Fruit fly (Drosophila melanogaster) whole organism, embryonic: Measurements from ENCODE around the gene nuf.
A peak's percentile ranks its signal among the peaks of the same experiment; 100 is the strongest.

Experiments used
- BtbVII ChIP-seq: fragments of 200-800 bp; sonication (Bioruptor generic); optimal IDR thresholded peaks from 3 replicates; lab custom pipeline; 2017; ENCODE audit warnings: missing biosample characterization, mild to moderate bottlenecking, missing genetic modification characterization
- CG10321 ChIP-seq: fragments of 200-800 bp; sonication (Bioruptor generic); IDR thresholded peaks from 2 replicates; pipeline ENCODE4 v1.3.6; 2022; ENCODE audit warnings: missing biosample characterization, missing genetic modification characterization
- CG10959 ChIP-seq: fragments of 200-800 bp; sonication (Bioruptor generic); IDR thresholded peaks from 2 replicates; pipeline ENCODE4 v1.3.6; 2022; ENCODE audit warnings: missing biosample characterization, missing genetic modification characterization
- CG12769 ChIP-seq: fragments of 200-800 bp; sonication (Bioruptor generic); optimal IDR thresholded peaks from 2 replicates; lab custom pipeline; 2019; ENCODE audit warnings: missing biosample characterization, mild to moderate bottlenecking, missing genetic modification characterization, moderate library complexity
- CG13775 ChIP-seq: fragments of 200-800 bp; sonication (Bioruptor generic); optimal IDR thresholded peaks from 3 replicates; lab custom pipeline; 2017; ENCODE audit warnings: missing biosample characterization, mild to moderate bottlenecking, missing genetic modification characterization
- CG13894 ChIP-seq: fragments of 200-800 bp; sonication (Bioruptor generic); optimal IDR thresholded peaks from 3 replicates; lab custom pipeline; 2018; ENCODE audit warnings: missing biosample characterization, mild to moderate bottlenecking, missing genetic modification characterization, moderate library complexity
- CG15269 ChIP-seq: fragments of 200-800 bp; sonication (Bioruptor generic); optimal IDR thresholded peaks from 2 replicates; lab custom pipeline; 2018; ENCODE audit warnings: missing biosample characterization, mild to moderate bottlenecking, missing genetic modification characterization, moderate library complexity
- CG1529 ChIP-seq: fragments of 200-800 bp; sonication (Bioruptor generic); optimal IDR thresholded peaks from 3 replicates; lab custom pipeline; 2018; ENCODE audit warnings: missing biosample characterization, missing genetic modification characterization
- CG16813 ChIP-seq: fragments of 200-800 bp; sonication (Bioruptor generic); IDR thresholded peaks from 3 replicates; pipeline ENCODE4 v1.3.6; 2022; ENCODE audit warnings: missing biosample characterization, missing genetic modification characterization; ENCODE audit not compliant: partially characterized antibody
- CG17568 ChIP-seq: fragments of 200-800 bp; sonication (Bioruptor generic); optimal IDR thresholded peaks from 2 replicates; lab custom pipeline; 2018; ENCODE audit warnings: missing biosample characterization, mild to moderate bottlenecking, missing genetic modification characterization, moderate library complexity
- CG18599 ChIP-seq: fragments of 200-800 bp; sonication (Bioruptor generic); optimal IDR thresholded peaks from 3 replicates; lab custom pipeline; 2017; ENCODE audit warnings: missing biosample characterization, missing genetic modification characterization, mild to moderate bottlenecking, moderate library complexity, missing genetic modification reagents
- CG2129 ChIP-seq: fragments of 200-800 bp; sonication (Bioruptor generic); IDR thresholded peaks from 2 replicates; pipeline ENCODE4 v1.3.6; 2022; ENCODE audit warnings: missing biosample characterization, missing genetic modification characterization; ENCODE audit not compliant: partially characterized antibody
- CG32767 ChIP-seq: fragments of 200-800 bp; sonication (Bioruptor generic); IDR thresholded peaks from 2 replicates; pipeline ENCODE4 v1.3.6; 2022; ENCODE audit warnings: missing biosample characterization, missing genetic modification characterization
- CG4360 ChIP-seq: fragments of 200-800 bp; sonication (Bioruptor generic); IDR thresholded peaks from 2 replicates; pipeline ENCODE4 v1.3.6; 2022; ENCODE audit warnings: missing biosample characterization, missing genetic modification characterization
- CG6175 ChIP-seq: fragments of 200-800 bp; sonication (Bioruptor generic); IDR thresholded peaks from 3 replicates; pipeline ENCODE4 v1.3.6; 2022; ENCODE audit warnings: missing biosample characterization, missing genetic modification characterization
- CG8924 ChIP-seq: fragments of 200-800 bp; optimal IDR thresholded peaks from 3 replicates; lab custom pipeline; 2019; ENCODE audit warnings: missing biosample characterization, mild to moderate bottlenecking, missing genetic modification characterization, moderate library complexity
- CHES-1-like ChIP-seq: fragments of 200-800 bp; sonication (Bioruptor generic); optimal IDR thresholded peaks from 2 replicates; lab custom pipeline; 2016; ENCODE audit warnings: missing biosample characterization, missing genetic modification characterization
- Camta ChIP-seq: fragments of 200-800 bp; sonication (Bioruptor generic); optimal IDR thresholded peaks from 2 replicates; lab custom pipeline; 2016; ENCODE audit warnings: missing biosample characterization, missing genetic modification characterization
- CoRest ChIP-seq: fragments of 200-800 bp; sonication (Bioruptor generic); optimal IDR thresholded peaks from 3 replicates; lab custom pipeline; 2018; ENCODE audit warnings: missing biosample characterization, mild to moderate bottlenecking, missing genetic modification characterization, moderate library complexity
- D ChIP-seq, 2 experiments: fragments of 200-800 bp in 1 of 2; fragments of >200 bp in 1 of 2; sonication (Bioruptor generic) in 1 of 2; optimal IDR thresholded peaks; 2 replicates in 1 of 2; 3 replicates in 1 of 2; lab custom pipeline; 2017; ENCODE audit warnings: mild to moderate bottlenecking in 1 of 2, missing biosample characterization in 1 of 2, missing genetic modification characterization in 1 of 2, missing genetic modification reagents in 1 of 2
- Dref ChIP-seq: fragments of 200-800 bp; sonication (Bioruptor generic); IDR thresholded peaks from 2 replicates; pipeline ENCODE4 v1.3.6; 2022; ENCODE audit warnings: missing biosample characterization, missing genetic modification characterization
- HLH3B ChIP-seq: fragments of 200-800 bp; sonication (Bioruptor generic); IDR thresholded peaks from 2 replicates; pipeline ENCODE4 v1.3.6; 2022; ENCODE audit warnings: missing biosample characterization, missing genetic modification characterization
- Hr78 ChIP-seq, 2 experiments: fragments of 200-800 bp in 1 of 2; fragments of >200 bp in 1 of 2; sonication (Bioruptor generic) in 1 of 2; optimal IDR thresholded peaks; 2 replicates each; lab custom pipeline; 2017 to 2019; ENCODE audit warnings: missing biosample characterization in 2 of 2, missing genetic modification characterization in 2 of 2, mild to moderate bottlenecking in 1 of 2, moderate library complexity in 1 of 2
- Kr ChIP-seq: fragments of 200-800 bp; sonication (Bioruptor generic); optimal IDR thresholded peaks from 2 replicates; lab custom pipeline; 2017; ENCODE audit warnings: missing biosample characterization, mild to moderate bottlenecking, missing genetic modification characterization
- Max ChIP-seq: fragments of 200-800 bp; sonication (Bioruptor generic); optimal IDR thresholded peaks from 2 replicates; lab custom pipeline; 2016; ENCODE audit warnings: missing biosample characterization, mild to moderate bottlenecking, missing genetic modification characterization
- Med ChIP-seq: fragments of 200-800 bp; sonication (Bioruptor generic); peaks from one replicate; lab custom pipeline; 2016; ENCODE audit warnings: missing biosample characterization, missing genetic modification characterization, mild to moderate bottlenecking, inconsistent platforms, moderate library complexity
- Nf-YC ChIP-seq: fragments of 200-800 bp; optimal IDR thresholded peaks from 3 replicates; lab custom pipeline; 2019; ENCODE audit warnings: missing biosample characterization, mild to moderate bottlenecking, missing genetic modification characterization, moderate library complexity
- Trl ChIP-seq, 3 experiments: fragments of >200 bp in 2 of 3; fragments of 200-800 bp in 1 of 3; sonication (Bioruptor generic) in 1 of 3; optimal IDR thresholded peaks; 2 replicates in 1 of 3; 3 replicates in 2 of 3; lab custom pipeline; 2016 to 2017; ENCODE audit warnings: missing biosample characterization in 1 of 3, missing genetic modification characterization in 1 of 3
- aop ChIP-seq: fragments of 200-800 bp; sonication (Bioruptor generic); IDR thresholded peaks from 2 replicates; pipeline ENCODE4 v1.3.6; 2022; ENCODE audit warnings: missing biosample characterization, missing genetic modification characterization
- ato ChIP-seq: fragments of 200-800 bp; sonication (Bioruptor generic); IDR thresholded peaks from 2 replicates; pipeline ENCODE4 v1.3.6; 2022; ENCODE audit warnings: missing biosample characterization, missing genetic modification characterization; ENCODE audit not compliant: partially characterized antibody
- az2 ChIP-seq: fragments of 200-800 bp; sonication (Bioruptor generic); optimal IDR thresholded peaks from 3 replicates; lab custom pipeline; 2016; ENCODE audit warnings: missing biosample characterization, missing genetic modification characterization
- bab2 ChIP-seq: fragments of 200-800 bp; sonication (Bioruptor generic); optimal IDR thresholded peaks from 2 replicates; lab custom pipeline; 2016; ENCODE audit warnings: missing biosample characterization, missing genetic modification characterization
- cato ChIP-seq: fragments of 200-800 bp; sonication (Bioruptor generic); optimal IDR thresholded peaks from 2 replicates; lab custom pipeline; 2016; ENCODE audit warnings: missing biosample characterization, missing genetic modification characterization, borderline replicate concordance
- chm ChIP-seq: fragments of 200-800 bp; sonication (Bioruptor generic); IDR thresholded peaks from 2 replicates; pipeline ENCODE4 v1.3.6; 2022; ENCODE audit warnings: missing biosample characterization, missing genetic modification characterization
- chn ChIP-seq: fragments of 200-800 bp; sonication (Bioruptor generic); optimal IDR thresholded peaks from 2 replicates; lab custom pipeline; 2016; ENCODE audit warnings: missing biosample characterization, missing genetic modification characterization
- danr ChIP-seq: fragments of 200-800 bp; sonication (Bioruptor generic); IDR thresholded peaks from 2 replicates; pipeline ENCODE4 v1.3.6; 2022; ENCODE audit warnings: missing biosample characterization, missing genetic modification characterization
- ewg ChIP-seq: fragments of 200-800 bp; sonication (Bioruptor generic); optimal IDR thresholded peaks from 3 replicates; lab custom pipeline; 2017; ENCODE audit warnings: mild to moderate bottlenecking, missing biosample characterization, missing genetic modification reagents, missing genetic modification characterization
- exex ChIP-seq: fragments of 200-800 bp; sonication (Bioruptor generic); optimal IDR thresholded peaks from 4 replicates; lab custom pipeline; 2018; ENCODE audit warnings: missing biosample characterization, mild to moderate bottlenecking, missing genetic modification characterization, moderate library complexity
- gce ChIP-seq: fragments of 200-800 bp; sonication (Bioruptor generic); IDR thresholded peaks from 3 replicates; pipeline ENCODE4 v1.3.6; 2022; ENCODE audit warnings: missing biosample characterization, missing genetic modification characterization
- grn ChIP-seq: fragments of 200-800 bp; sonication (Bioruptor generic); optimal IDR thresholded peaks from 3 replicates; lab custom pipeline; 2017; ENCODE audit warnings: missing biosample characterization, missing genetic modification characterization
- ham ChIP-seq: fragments of 200-800 bp; sonication (Bioruptor generic); IDR thresholded peaks from 2 replicates; pipeline ENCODE4 v1.3.6; 2022; ENCODE audit warnings: missing biosample characterization, missing genetic modification characterization
- hbn ChIP-seq: fragments of 200-800 bp; sonication (Bioruptor generic); IDR thresholded peaks from 2 replicates; pipeline ENCODE4 v1.3.6; 2022; ENCODE audit warnings: missing biosample characterization, missing genetic modification characterization; ENCODE audit not compliant: partially characterized antibody
- lilli ChIP-seq: fragments of 200-800 bp; sonication (Bioruptor generic); optimal IDR thresholded peaks from 3 replicates; lab custom pipeline; 2016; ENCODE audit warnings: missing biosample characterization, missing genetic modification characterization
- mirr ChIP-seq: fragments of 200-800 bp; sonication (Bioruptor generic); optimal IDR thresholded peaks from 3 replicates; lab custom pipeline; 2018; ENCODE audit warnings: missing biosample characterization, mild to moderate bottlenecking, missing genetic modification characterization
- ro ChIP-seq: fragments of 200-800 bp; sonication (Bioruptor generic); IDR thresholded peaks from 2 replicates; pipeline ENCODE4 v1.3.6; 2022; ENCODE audit warnings: missing biosample characterization, missing genetic modification characterization
- sd ChIP-seq: fragments of 200-800 bp; sonication (Bioruptor generic); optimal IDR thresholded peaks from 3 replicates; lab custom pipeline; 2018; ENCODE audit warnings: missing biosample characterization, mild to moderate bottlenecking, missing genetic modification characterization, moderate library complexity
- sens ChIP-seq: fragments of 200-800 bp; sonication (Bioruptor generic); peaks from one replicate; lab custom pipeline; 2016; ENCODE audit warnings: missing biosample characterization, missing genetic modification characterization
- seq ChIP-seq: fragments of 200-800 bp; sonication (Bioruptor generic); IDR thresholded peaks from 2 replicates; pipeline ENCODE4 v1.3.6; 2022; ENCODE audit warnings: missing biosample characterization, missing genetic modification characterization
- tap ChIP-seq: fragments of 200-800 bp; optimal IDR thresholded peaks from 3 replicates; lab custom pipeline; 2019; ENCODE audit warnings: missing biosample characterization, mild to moderate bottlenecking, missing genetic modification characterization, moderate library complexity
- usp ChIP-seq: fragments of >200 bp; optimal IDR thresholded peaks from 2 replicates; lab custom pipeline; 2017; ENCODE audit warnings: missing biosample characterization, missing genetic modification characterization

Gene nuf

dm6 chr3L:14200966-14201365 is 10.3 kb downstream of the nuf start (continued):
- TF ChIP-seq chn (GFP tag; lab: Kevin White, UChicago) (no peak), CG10321 (peak; percentile 84), CG17568 (GFP tag; lab: Kevin White, UChicago) (peak; percentile 15), CG16813 (GFP tag; lab: Robert Waterston, UW) (no peak), aop (no peak; the same call in 1 of the 2 replicates), D (optimal IDR thresholded peaks at IDR 0.05; lab: Kevin White, UChicago) (peak; percentile 1), D (GFP tag; optimal IDR thresholded peaks at IDR 0.05; lab: Kevin White, UChicago) (no peak), CG10959 (no peak), az2 (GFP tag; lab: Kevin White, UChicago) (no peak), mirr (GFP tag; lab: Kevin White, UChicago) (peak; percentile 32), HLH3B (GFP tag; lab: Robert Waterston, UW) (no peak), CG15269 (no peak), CG12769 (tag; lab: Kevin White, UChicago) (peak; percentile 44), exex (no peak), CG4360 (GFP tag; lab: Robert Waterston, UW) (peak; percentile 7; the same call in 1 of the 2 replicates), CG2129 (GFP tag; lab: Robert Waterston, UW) (no peak), CG13775 (GFP tag; lab: Kevin White, UChicago) (no peak), CG32767 (peak; percentile 51; the same call in 1 of the 2 replicates), ewg (GFP tag; lab: Kevin White, UChicago) (no peak), sens (GFP tag; lab: Kevin White, UChicago) (no peak), Nf-YC (tag; lab: Kevin White, UChicago) (peak; percentile 71), ro (no peak), CG8924 (tag; lab: Kevin White, UChicago) (no peak), chm (GFP tag; lab: Robert Waterston, UW) (peak; percentile 80), CHES-1-like (GFP tag; lab: Kevin White, UChicago) (no peak), Dref (GFP tag; lab: Robert Waterston, UW) (no peak), grn (GFP tag; lab: Kevin White, UChicago) (no peak), Trl (optimal IDR thresholded peaks at IDR 0.05; lab: Kevin White, UChicago) (peak; percentile 62 to 65), Trl (GFP tag; optimal IDR thresholded peaks at IDR 0.05; lab: Kevin White, UChicago) (no peak), danr (no peak), Camta (no peak), hbn (GFP tag; lab: Robert Waterston, UW) (no peak), Kr (peak; percentile 27), CG18599 (GFP tag; lab: Kevin White, UChicago) (no peak), CoRest (tag; lab: Kevin White, UChicago) (no peak), lilli (GFP tag; lab: Kevin White, UChicago) (no peak), bab2 (GFP tag; lab: Kevin White, UChicago) (no peak), ato (GFP tag; lab: Robert Waterston, UW) (no peak), CG1529 (GFP tag; lab: Kevin White, UChicago) (no peak), cato (no peak), gce (GFP tag; lab: Robert Waterston, UW) (0 out of 3 replicates have a peak, but pooled peaks have one; percentile 12), BtbVII (GFP tag; lab: Kevin White, UChicago) (peak; percentile 7), seq (GFP tag; lab: Robert Waterston, UW) (peak; percentile 46; the same call in 1 of the 2 replicates), tap (tag; lab: Kevin White, UChicago) (no peak), Max (GFP tag; lab: Kevin White, UChicago) (no peak), CG6175 (GFP tag; lab: Robert Waterston, UW) (no peak), CG13894 (tag; lab: Kevin White, UChicago) (peak; percentile 59), Hr78 (GFP tag; optimal IDR thresholded peaks at IDR 0.05; lab: Kevin White, UChicago) (peak in 1 of 2 experiments; percentile 73), ham (GFP tag; lab: Robert Waterston, UW) (no peak), usp (GFP tag; lab: Kevin White, UChicago) (no peak), Med (GFP tag; lab: Kevin White, UChicago) (peak; percentile 54), sd (peak; percentile 93)
